Worm (Caenorhabditis elegans) whole organism, young adult: ENCODE results near the gene dpf-7.

ENCODE experiments used
- F39B2.1 ChIP-seq: fragments of 200-800 bp; sonication (Bioruptor generic); IDR thresholded peaks from 2 replicates; pipeline ENCODE4 v1.3.6; 2022; ENCODE audit warnings: missing genetic modification reagents, missing genetic modification characterization, missing compliant biosample characterization
- ama-1 ChIP-seq, 3 experiments: fragments of 150-350 bp in 1 of 3; sonication (generic microtip) in 2 of 3; optimal IDR thresholded peaks; 2 replicates each; lab custom pipeline; 2014 to 2018; ENCODE audit warnings: missing biosample characterization in 2 of 3, missing genetic modification characterization in 2 of 3, missing genetic modification reagents in 2 of 3
- mcd-1 ChIP-seq: fragments of 200-800 bp; sonication (Bioruptor generic); IDR thresholded peaks from 2 replicates; pipeline ENCODE4 v1.3.6; 2022; ENCODE audit warnings: missing genetic modification reagents, missing genetic modification characterization, missing compliant biosample characterization
- nhr-90 ChIP-seq: sonication (generic microtip); optimal IDR thresholded peaks from 2 replicates; lab custom pipeline; 2016; ENCODE audit warnings: missing genotype, mild to moderate bottlenecking, missing genetic modification characterization, missing compliant biosample characterization

DNA sequence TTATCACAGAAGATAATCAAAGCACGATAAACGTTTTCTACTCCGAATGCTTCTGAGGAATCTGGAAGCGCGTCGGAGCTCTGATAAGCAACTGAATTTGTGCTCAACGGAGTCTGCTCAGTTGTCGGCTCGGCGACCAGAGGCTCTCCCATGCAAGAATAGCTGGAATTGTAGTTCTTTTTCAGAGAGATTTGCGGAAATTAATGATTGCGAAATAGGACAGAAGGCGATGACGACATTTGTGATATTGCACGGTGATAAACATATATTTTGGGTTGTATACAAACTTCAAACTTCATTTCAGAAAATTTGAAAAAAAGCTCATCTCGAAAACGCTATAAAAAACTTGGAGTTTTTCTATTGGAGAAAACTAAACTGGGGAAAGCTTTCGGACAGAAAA lies 7.4 kb upstream of the dpf-7 start, which contains the start of gene H06H21.37:
- TF ChIP-seq ama-1 (optimal IDR thresholded peaks at IDR 0.05; lab: Kevin White, UChicago): no peak
- no peak for TF ChIP-seq ama-1 (GFP tag; optimal IDR thresholded peaks at IDR 0.05; lab: Kevin White, UChicago)
- no peak for TF ChIP-seq F39B2.1 (GFP tag; lab: Robert Waterston, UW)
- no peak for TF ChIP-seq nhr-90 (tag; lab: Kevin White, UChicago)
- no peak for TF ChIP-seq mcd-1 (GFP tag; lab: Robert Waterston, UW)
